Fruit fly (Drosophila melanogaster): Measurements from ENCODE around the gene CG1695.
A peak's percentile ranks its signal among the peaks of the same experiment; 100 is the strongest.

The CG1695 gene

DNA sequence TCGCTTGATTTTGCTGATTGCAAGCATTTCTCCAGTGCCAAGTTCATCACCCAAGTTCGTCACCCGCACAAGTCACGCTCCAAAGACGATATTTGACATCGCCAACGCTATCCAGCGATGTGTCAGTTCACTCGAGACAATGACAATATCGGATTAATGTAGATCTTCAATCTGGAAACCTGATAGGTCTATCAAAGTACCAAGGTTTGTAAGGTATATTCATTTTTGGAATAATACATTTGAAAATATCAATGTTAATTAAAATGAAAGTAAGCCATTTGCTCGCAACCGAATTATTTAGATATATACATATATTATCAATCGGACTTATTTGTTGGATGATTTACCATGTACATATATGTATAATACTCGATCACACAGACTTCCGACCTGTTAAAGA is 14.9 kb upstream of the CG1695 start, which contains the start of gene Obp19c:
Obp19c (minus strand) TSS at position 101 of the 400 bp plus-strand sequence.
- TF ChIP-seq cnc (optimal IDR thresholded peaks at IDR 0.05) (no peak), CG12768 (GFP tag; optimal IDR thresholded peaks at IDR 0.05) (no peak), CG5204 (GFP tag; optimal IDR thresholded peaks at IDR 0.05) (no peak), tj (GFP tag; optimal IDR thresholded peaks at IDR 0.05) (peak; percentile 3)

DNA sequence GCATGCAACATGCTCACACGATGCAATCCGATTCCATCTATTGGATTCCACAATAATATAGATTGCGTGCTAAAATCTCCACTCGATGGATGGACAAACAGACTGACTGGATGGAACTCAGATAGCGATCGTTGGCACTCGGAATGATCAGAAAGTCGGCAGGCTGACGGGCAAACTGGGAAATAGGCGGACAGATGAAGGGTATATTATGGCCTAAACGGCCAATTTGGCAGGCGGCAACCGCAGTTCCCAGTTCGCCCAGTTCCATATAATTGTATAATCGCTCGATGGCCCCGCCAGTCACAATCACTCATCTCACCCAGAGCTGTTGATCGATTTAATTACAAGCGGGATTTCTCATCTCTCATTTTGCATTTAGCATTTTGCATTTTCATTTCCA is 14.4 kb upstream of the CG1695 start, which contains the start of gene Obp19d:
Obp19d (plus strand) TSS at position 301 of the 400 bp plus-strand sequence.
- TF ChIP-seq Hr96 (GFP tag; optimal IDR thresholded peaks at IDR 0.05), result no peak
- no peak for TF ChIP-seq CG11617 (GFP tag; optimal IDR thresholded peaks at IDR 0.05)
- TF ChIP-seq CG7101 (tag; optimal IDR thresholded peaks at IDR 0.05), result no peak
- no peak for TF ChIP-seq ovo (GFP tag; optimal IDR thresholded peaks at IDR 0.05)
- TF ChIP-seq CG7045 (GFP tag; optimal IDR thresholded peaks at IDR 0.05), result no peak
- no peak for TF ChIP-seq CG12768 (GFP tag; optimal IDR thresholded peaks at IDR 0.05)
- no peak for TF ChIP-seq CG1620 (GFP tag; optimal IDR thresholded peaks at IDR 0.05)
- TF ChIP-seq tj (GFP tag; optimal IDR thresholded peaks at IDR 0.05), result no peak
- no peak for TF ChIP-seq toe (GFP tag; optimal IDR thresholded peaks at IDR 0.05)
- TF ChIP-seq CG33017 (tag; optimal IDR thresholded peaks at IDR 0.05), result no peak
- TF ChIP-seq Crg-1 (GFP tag; optimal IDR thresholded peaks at IDR 0.05), result no peak
- no peak for TF ChIP-seq cnc (optimal IDR thresholded peaks at IDR 0.05)
- no peak for TF ChIP-seq Mnt (GFP tag; optimal IDR thresholded peaks at IDR 0.05)
- no peak for TF ChIP-seq bab1 (GFP tag; optimal IDR thresholded peaks at IDR 0.05)
- no peak for TF ChIP-seq CG5204 (GFP tag; optimal IDR thresholded peaks at IDR 0.05)
- no peak for TF ChIP-seq Clk (GFP tag; optimal IDR thresholded peaks at IDR 0.05)
- no peak for TF ChIP-seq CG14711 (tag; optimal IDR thresholded peaks at IDR 0.05)

DNA sequence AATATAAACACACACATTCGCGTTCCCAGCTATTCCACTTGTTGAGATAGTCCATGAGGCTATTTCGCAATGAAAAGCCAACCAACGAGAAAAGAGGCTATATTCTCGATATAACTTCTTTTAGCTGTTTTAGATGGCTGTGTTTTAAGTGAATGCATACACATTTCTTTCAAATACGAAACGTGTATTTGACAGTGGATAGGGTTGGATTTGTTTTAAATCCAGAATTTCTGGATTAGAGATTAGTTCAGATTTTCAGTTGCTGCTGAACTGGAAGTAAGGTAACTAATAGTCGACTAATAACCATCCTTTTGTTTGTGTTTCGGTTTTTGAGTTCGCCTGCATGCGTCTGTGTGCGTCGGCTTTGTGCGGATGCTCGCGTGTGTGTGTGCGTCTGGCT is 10.6 kb upstream of the CG1695 start:
- TF ChIP-seq CG12768 (GFP tag; optimal IDR thresholded peaks at IDR 0.05) (no peak), Hr96 (GFP tag; optimal IDR thresholded peaks at IDR 0.05) (no peak), cic (GFP tag; optimal IDR thresholded peaks at IDR 0.05) (no peak), CG5204 (GFP tag; optimal IDR thresholded peaks at IDR 0.05) (no peak), CG7045 (GFP tag; optimal IDR thresholded peaks at IDR 0.05) (no peak), bab1 (GFP tag; optimal IDR thresholded peaks at IDR 0.05) (no peak), CG14711 (tag; optimal IDR thresholded peaks at IDR 0.05) (no peak), toe (GFP tag; optimal IDR thresholded peaks at IDR 0.05) (no peak), Mnt (GFP tag; optimal IDR thresholded peaks at IDR 0.05) (no peak), CG11617 (GFP tag; optimal IDR thresholded peaks at IDR 0.05) (no peak), pad (GFP tag; optimal IDR thresholded peaks at IDR 0.05) (no peak), CG1620 (GFP tag; optimal IDR thresholded peaks at IDR 0.05) (no peak), kay (GFP tag; ENCODE audit: borderline replicate concordance) (no peak), cnc (optimal IDR thresholded peaks at IDR 0.05) (no peak)

DNA sequence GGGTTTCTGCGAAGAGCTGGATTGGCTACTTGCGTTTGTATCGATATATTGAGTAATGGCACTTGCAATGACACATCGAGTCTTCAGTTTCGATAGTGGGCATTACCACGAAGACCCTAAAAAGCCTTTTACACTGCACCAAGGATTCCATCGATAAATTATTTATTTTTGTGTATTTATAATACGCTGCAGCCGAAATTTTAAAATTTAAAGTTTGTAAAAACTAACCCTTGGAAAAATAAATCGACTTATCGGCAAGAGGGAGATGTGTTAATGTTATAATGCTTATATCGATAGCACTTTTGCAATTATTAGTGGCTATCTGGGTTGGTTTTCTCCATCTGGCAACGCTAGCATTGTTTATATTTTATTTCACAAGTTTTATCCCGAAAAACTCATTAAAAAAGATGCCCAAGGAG is 10.0 kb upstream of the CG1695 start, which contains the start of the genes Pp4-19C and cactin:
Pp4-19C (minus strand) TSS at position 256 of the 419 bp plus-strand sequence.
cactin (plus strand) TSS at position 323 of the 419 bp plus-strand sequence.
- TF ChIP-seq toe (GFP tag; optimal IDR thresholded peaks at IDR 0.05), result peak; percentile 71
- peak; percentile 21 for TF ChIP-seq CG7101 (tag; optimal IDR thresholded peaks at IDR 0.05)
- TF ChIP-seq cic (GFP tag; optimal IDR thresholded peaks at IDR 0.05), result no peak
- TF ChIP-seq pad (GFP tag; optimal IDR thresholded peaks at IDR 0.05), result no peak
- TF ChIP-seq ovo (GFP tag; optimal IDR thresholded peaks at IDR 0.05), result peak; percentile 26
- peak; percentile 7 for TF ChIP-seq CG11617 (GFP tag; optimal IDR thresholded peaks at IDR 0.05)
- no peak for TF ChIP-seq CG7045 (GFP tag; optimal IDR thresholded peaks at IDR 0.05)
- TF ChIP-seq tj (GFP tag; optimal IDR thresholded peaks at IDR 0.05), result peak; percentile 23
- TF ChIP-seq CG12768 (GFP tag; optimal IDR thresholded peaks at IDR 0.05), result no peak
- TF ChIP-seq Hr96 (GFP tag; optimal IDR thresholded peaks at IDR 0.05), result no peak
- TF ChIP-seq Mnt (GFP tag; optimal IDR thresholded peaks at IDR 0.05), result peak; percentile 51
- no peak for TF ChIP-seq cnc (optimal IDR thresholded peaks at IDR 0.05)
- TF ChIP-seq CG14711 (tag; optimal IDR thresholded peaks at IDR 0.05), result peak; percentile 26
- TF ChIP-seq kay (GFP tag; ENCODE audit: borderline replicate concordance), result no peak
- peak; percentile 41 for TF ChIP-seq Crg-1 (GFP tag; optimal IDR thresholded peaks at IDR 0.05)
- TF ChIP-seq CG33017 (tag; optimal IDR thresholded peaks at IDR 0.05), result no peak
- peak; percentile 45 for TF ChIP-seq CG1620 (GFP tag; optimal IDR thresholded peaks at IDR 0.05)
- no peak for TF ChIP-seq CG5204 (GFP tag; optimal IDR thresholded peaks at IDR 0.05)
- TF ChIP-seq Clk (GFP tag; optimal IDR thresholded peaks at IDR 0.05), result no peak
- TF ChIP-seq bab1 (GFP tag; optimal IDR thresholded peaks at IDR 0.05), result peak; percentile 5

DNA sequence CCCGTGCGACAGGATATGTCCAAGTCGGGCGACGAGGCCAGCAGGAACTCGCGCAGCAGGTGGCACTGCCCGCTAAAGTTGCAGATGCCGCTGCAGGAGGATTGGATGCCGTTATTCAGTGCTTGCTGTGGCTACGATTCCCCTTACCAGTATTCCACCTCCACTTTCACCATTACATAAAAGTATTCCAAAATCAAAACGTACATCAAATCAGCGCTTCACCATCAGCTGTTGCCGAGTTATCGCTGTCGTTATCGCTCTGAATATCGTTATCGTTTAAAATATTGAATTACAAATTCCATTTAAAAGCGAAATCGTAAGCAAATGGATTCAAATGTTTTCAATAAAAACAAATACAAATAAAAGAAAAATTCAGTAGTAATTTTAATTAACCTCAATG is 6.9 kb upstream of the CG1695 start, which contains the start of gene CG15456:
CG15456 (minus strand) TSS at position 225 of the 400 bp plus-strand sequence.
- TF ChIP-seq bab1 (GFP tag; optimal IDR thresholded peaks at IDR 0.05) (peak; percentile 16), Hr96 (GFP tag; optimal IDR thresholded peaks at IDR 0.05) (no peak), CG7045 (GFP tag; optimal IDR thresholded peaks at IDR 0.05) (no peak), CG1620 (GFP tag; optimal IDR thresholded peaks at IDR 0.05) (no peak), pad (GFP tag; optimal IDR thresholded peaks at IDR 0.05) (no peak)

DNA sequence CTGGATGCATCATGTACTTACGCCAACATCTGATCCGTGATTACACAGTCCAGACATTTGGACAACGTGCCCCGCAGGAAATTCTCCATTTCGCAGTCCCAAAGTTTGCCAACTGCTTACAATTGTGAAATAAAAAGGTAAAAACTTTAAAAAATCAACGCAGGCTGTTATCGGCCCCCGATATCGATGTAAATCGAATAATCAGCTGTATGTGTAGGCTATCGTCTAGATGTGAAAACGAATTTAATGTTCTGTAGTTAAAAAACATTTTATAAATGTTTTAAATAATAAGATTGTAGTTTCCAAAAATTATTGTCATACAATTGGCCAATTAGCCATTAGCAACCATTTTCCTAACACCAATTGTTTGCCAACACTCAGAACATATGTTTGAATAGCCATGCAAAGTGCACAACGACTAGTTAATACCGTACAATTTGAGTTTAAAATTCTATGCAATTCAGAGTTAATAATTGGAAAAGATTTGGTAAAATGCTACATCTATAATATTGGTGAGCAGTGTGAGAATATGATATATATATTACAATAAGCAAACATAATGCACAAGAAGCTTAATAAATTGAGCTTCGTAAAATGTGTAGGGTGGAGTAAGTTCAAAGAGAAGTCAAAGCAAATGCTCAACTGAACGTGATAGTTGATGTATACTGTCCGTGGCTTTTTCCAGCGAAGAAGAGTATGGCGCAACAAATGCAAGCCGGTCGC is 4.1 kb upstream of the CG1695 start, which contains the start of the genes CG11710 and mal:
CG11710 (minus strand) TSS at position 192 of the 723 bp plus-strand sequence.
mal (plus strand) TSS at position 194 of the 723 bp plus-strand sequence.
- peak; percentile 82 for TF ChIP-seq CG7045 (GFP tag; optimal IDR thresholded peaks at IDR 0.05)
- TF ChIP-seq CG14711 (tag; optimal IDR thresholded peaks at IDR 0.05), result peak; percentile 82
- TF ChIP-seq CG5204 (GFP tag; optimal IDR thresholded peaks at IDR 0.05), result peak; percentile 79
- TF ChIP-seq ovo (GFP tag; optimal IDR thresholded peaks at IDR 0.05), result peak; percentile 56
- TF ChIP-seq bab1 (GFP tag; optimal IDR thresholded peaks at IDR 0.05), result peak; percentile 90
- peak; percentile 82 for TF ChIP-seq CG12768 (GFP tag; optimal IDR thresholded peaks at IDR 0.05)
- TF ChIP-seq CG1620 (GFP tag; optimal IDR thresholded peaks at IDR 0.05), result peak; percentile 83
- TF ChIP-seq pad (GFP tag; optimal IDR thresholded peaks at IDR 0.05), result peak; percentile 77
- peak; percentile 82 for TF ChIP-seq CG11617 (GFP tag; optimal IDR thresholded peaks at IDR 0.05)
- TF ChIP-seq toe (GFP tag; optimal IDR thresholded peaks at IDR 0.05), result peak; percentile 77
- peak; percentile 50 for TF ChIP-seq tj (GFP tag; optimal IDR thresholded peaks at IDR 0.05)
- peak; percentile 39 for TF ChIP-seq cic (GFP tag; optimal IDR thresholded peaks at IDR 0.05)
- peak; percentile 83 for TF ChIP-seq CG7101 (tag; optimal IDR thresholded peaks at IDR 0.05)
- peak; percentile 24 for TF ChIP-seq Crg-1 (GFP tag; optimal IDR thresholded peaks at IDR 0.05)
- TF ChIP-seq Hr96 (GFP tag; optimal IDR thresholded peaks at IDR 0.05), result peak; percentile 81
- TF ChIP-seq cnc (optimal IDR thresholded peaks at IDR 0.05), result no peak
- peak; percentile 53 for TF ChIP-seq CG33017 (tag; optimal IDR thresholded peaks at IDR 0.05)
- TF ChIP-seq kay (GFP tag; ENCODE audit: borderline replicate concordance), result no peak
- TF ChIP-seq Clk (GFP tag; optimal IDR thresholded peaks at IDR 0.05), result peak; percentile 53
- TF ChIP-seq Mnt (GFP tag; optimal IDR thresholded peaks at IDR 0.05), result peak; percentile 68

Data from whole organism, adult.